Worm (Caenorhabditis elegans) whole organism, L2 larva: Measurements from ENCODE around the gene Y43B11AR.3.

Experiments used
- C34F6.9 ChIP-seq: fragments of 150-350 bp; optimal IDR thresholded peaks from 2 replicates; lab custom pipeline; 2014; ENCODE audit warnings: missing biosample characterization, missing genetic modification characterization
- F13H6.1 ChIP-seq: sonication (generic microtip); optimal IDR thresholded peaks from 2 replicates; lab custom pipeline; 2016; ENCODE audit warnings: missing genetic modification characterization, missing compliant biosample characterization
- R02D3.7 ChIP-seq: fragments of 150-350 bp; optimal IDR thresholded peaks from 2 replicates; lab custom pipeline; 2014; ENCODE audit warnings: missing biosample characterization, missing genetic modification characterization
- Y55F3AM.14 ChIP-seq: fragments of 200-800 bp; sonication (Bioruptor generic); optimal IDR thresholded peaks from 2 replicates; lab custom pipeline; 2018; ENCODE audit warnings: mild to moderate bottlenecking, missing genetic modification characterization, missing compliant biosample characterization
- alr-1 ChIP-seq: fragments of 150-350 bp; optimal IDR thresholded peaks from 2 replicates; lab custom pipeline; 2014; ENCODE audit warnings: missing biosample characterization, missing genetic modification characterization
- aly-2 ChIP-seq: fragments of 150-350 bp; optimal IDR thresholded peaks from 2 replicates; lab custom pipeline; 2014; ENCODE audit warnings: missing biosample characterization, missing genetic modification characterization
- blmp-1 ChIP-seq: sonication (generic microtip); optimal IDR thresholded peaks from 2 replicates; lab custom pipeline; 2017; ENCODE audit warnings: missing genetic modification characterization, mild to moderate bottlenecking, missing compliant biosample characterization, antibody characterized with exemption, moderate library complexity; ENCODE audit not compliant: insufficient read depth
- ceh-16 ChIP-seq: fragments of 150-350 bp; optimal IDR thresholded peaks from 2 replicates; lab custom pipeline; 2014; ENCODE audit warnings: missing biosample characterization, missing genetic modification characterization
- ceh-82 ChIP-seq: fragments of 150-350 bp; optimal IDR thresholded peaks from 2 replicates; lab custom pipeline; 2014; ENCODE audit warnings: missing biosample characterization, missing genetic modification characterization
- crh-2 ChIP-seq: sonication (generic microtip); optimal IDR thresholded peaks from 2 replicates; lab custom pipeline; 2017; ENCODE audit warnings: missing biosample characterization, missing genetic modification characterization
- dmd-4 ChIP-seq: sonication (generic microtip); optimal IDR thresholded peaks from 2 replicates; lab custom pipeline; 2017; ENCODE audit warnings: missing biosample characterization, missing genetic modification characterization
- egl-27 ChIP-seq: sonication (generic microtip); optimal IDR thresholded peaks from 3 replicates; lab custom pipeline; 2017; ENCODE audit warnings: missing biosample characterization, missing genetic modification reagents, missing genetic modification characterization
- elt-1 ChIP-seq: fragments of 150-350 bp; optimal IDR thresholded peaks from 2 replicates; lab custom pipeline; 2014; ENCODE audit warnings: missing biosample characterization, missing genetic modification characterization
- elt-3 ChIP-seq: sonication (generic microtip); optimal IDR thresholded peaks from 2 replicates; lab custom pipeline; 2017; ENCODE audit warnings: missing biosample characterization, missing genetic modification characterization
- fos-1 ChIP-seq: fragments of 150-350 bp; optimal IDR thresholded peaks from 2 replicates; lab custom pipeline; 2014; ENCODE audit warnings: missing biosample characterization, missing genetic modification characterization
- gmeb-1 ChIP-seq: fragments of 150-350 bp; optimal IDR thresholded peaks from 2 replicates; lab custom pipeline; 2014; ENCODE audit warnings: missing biosample characterization, missing genetic modification characterization
- lin-13 ChIP-seq: fragments of 150-350 bp; optimal IDR thresholded peaks from 2 replicates; lab custom pipeline; 2014; ENCODE audit warnings: missing biosample characterization, missing genetic modification reagents, missing genetic modification characterization
- lin-39 ChIP-seq: fragments of 150-350 bp; optimal IDR thresholded peaks from 2 replicates; lab custom pipeline; 2014; ENCODE audit warnings: missing biosample characterization, missing genetic modification reagents, missing genetic modification characterization
- lsy-2 ChIP-seq, 2 experiments: fragments of 150-350 bp in 1 of 2; sonication (generic microtip) in 1 of 2; optimal IDR thresholded peaks; 2 replicates each; lab custom pipeline; 2014 to 2017; ENCODE audit warnings: missing biosample characterization in 2 of 2, missing genetic modification characterization in 2 of 2
- mab-5 ChIP-seq: fragments of 150-350 bp; optimal IDR thresholded peaks from 2 replicates; lab custom pipeline; 2014; ENCODE audit warnings: missing biosample characterization, missing genetic modification characterization
- mdl-1 ChIP-seq, 2 experiments: fragments of 150-350 bp in 1 of 2; sonication (generic microtip) in 1 of 2; optimal IDR thresholded peaks; 2 replicates each; lab custom pipeline; 2017; ENCODE audit warnings: missing biosample characterization in 2 of 2, missing genetic modification characterization in 2 of 2
- nhr-10 ChIP-seq: sonication (generic microtip); optimal IDR thresholded peaks from 2 replicates; lab custom pipeline; 2017; ENCODE audit warnings: missing biosample characterization, missing genetic modification characterization
- nhr-11 ChIP-seq: fragments of 150-350 bp; optimal IDR thresholded peaks from 2 replicates; lab custom pipeline; 2014; ENCODE audit warnings: missing biosample characterization, missing genetic modification characterization
- nhr-129 ChIP-seq: fragments of 150-350 bp; optimal IDR thresholded peaks from 2 replicates; lab custom pipeline; 2014; ENCODE audit warnings: missing biosample characterization, missing genetic modification characterization
- nhr-21 ChIP-seq: fragments of 150-350 bp; optimal IDR thresholded peaks from 2 replicates; lab custom pipeline; 2014; ENCODE audit warnings: missing biosample characterization, missing genetic modification characterization
- nhr-237 ChIP-seq: fragments of 150-350 bp; optimal IDR thresholded peaks from 2 replicates; lab custom pipeline; 2014; ENCODE audit warnings: missing biosample characterization, missing genetic modification characterization
- nhr-25 ChIP-seq: fragments of 150-350 bp; sonication (generic microtip); optimal IDR thresholded peaks from 3 replicates; lab custom pipeline; 2014; ENCODE audit warnings: missing biosample characterization, missing genetic modification characterization
- nhr-6 ChIP-seq: fragments of 150-350 bp; optimal IDR thresholded peaks from 2 replicates; lab custom pipeline; 2014; ENCODE audit warnings: missing biosample characterization, missing genetic modification characterization
- nhr-77 ChIP-seq: fragments of 150-350 bp; optimal IDR thresholded peaks from 2 replicates; lab custom pipeline; 2014; ENCODE audit warnings: missing biosample characterization, missing genetic modification characterization
- peb-1 ChIP-seq: fragments of 150-350 bp; optimal IDR thresholded peaks from 2 replicates; lab custom pipeline; 2014; ENCODE audit warnings: missing biosample characterization, missing genetic modification characterization
- sem-4 ChIP-seq: fragments of 150-350 bp; optimal IDR thresholded peaks from 2 replicates; lab custom pipeline; 2014; ENCODE audit warnings: missing biosample characterization, missing genetic modification reagents, missing genetic modification characterization
- sma-9 ChIP-seq, 2 experiments: fragments of 150-350 bp in 1 of 2; sonication (generic microtip) in 1 of 2; optimal IDR thresholded peaks; 2 replicates each; lab custom pipeline; 2014 to 2016; ENCODE audit warnings: missing genetic modification characterization in 2 of 2, mild to moderate bottlenecking in 1 of 2, missing biosample characterization in 1 of 2, missing compliant biosample characterization in 1 of 2, missing genetic modification reagents in 1 of 2, moderate library complexity in 1 of 2
- unc-39 ChIP-seq: fragments of 150-350 bp; optimal IDR thresholded peaks from 2 replicates; lab custom pipeline; 2014; ENCODE audit warnings: missing biosample characterization, missing genetic modification characterization
- unc-55 ChIP-seq: fragments of 150-350 bp; sonication (generic microtip); optimal IDR thresholded peaks from 3 replicates; lab custom pipeline; 2014; ENCODE audit warnings: missing biosample characterization, missing genetic modification reagents, missing genetic modification characterization
- unc-62 ChIP-seq: fragments of 150-350 bp; optimal IDR thresholded peaks from 2 replicates; lab custom pipeline; 2014; ENCODE audit warnings: missing biosample characterization, missing genetic modification reagents, missing genetic modification characterization
- zag-1 ChIP-seq: fragments of 150-350 bp; optimal IDR thresholded peaks from 2 replicates; lab custom pipeline; 2014; ENCODE audit warnings: missing biosample characterization, missing genetic modification characterization
- ztf-1 ChIP-seq: fragments of 200-800 bp; sonication (Bioruptor generic); conservative IDR thresholded peaks from 2 replicates; pipeline ENCODE4 v1.3.6; 2022; ENCODE audit warnings: missing genetic modification characterization, missing compliant biosample characterization
- ztf-11 ChIP-seq: sonication (generic microtip); optimal IDR thresholded peaks from 2 replicates; lab custom pipeline; 2017; ENCODE audit warnings: missing biosample characterization, missing genetic modification characterization
- ztf-4 ChIP-seq: fragments of 150-350 bp; optimal IDR thresholded peaks from 2 replicates; lab custom pipeline; 2014; ENCODE audit warnings: missing biosample characterization, missing genetic modification characterization

Y43B11AR.3 gene

ce11 chrIV:7099377-7099776 is 15.9 kb upstream of the Y43B11AR.3 start:
- TF ChIP-seq F13H6.1 (tag; lab: Kevin White, UChicago) (peak; percentile 92), C34F6.9 (peak; percentile 40), fos-1 (tag; lab: Kevin White, UChicago) (peak; percentile 12), nhr-129 (tag; lab: Kevin White, UChicago) (peak; percentile 60), sma-9 (GFP tag; optimal IDR thresholded peaks at IDR 0.05; lab: Kevin White, UChicago) (peak; percentile 71), sma-9 (tag; optimal IDR thresholded peaks at IDR 0.05; lab: Kevin White, UChicago) (no peak), egl-27 (tag; lab: Kevin White, UChicago) (no peak), R02D3.7 (tag; lab: Kevin White, UChicago) (no peak), lsy-2 (tag; optimal IDR thresholded peaks at IDR 0.05; lab: Kevin White, UChicago) (peak in 1 of 2 experiments; percentile 53)
- TF ChIP-seq, all 48 proteins: peak for 6

DNA sequence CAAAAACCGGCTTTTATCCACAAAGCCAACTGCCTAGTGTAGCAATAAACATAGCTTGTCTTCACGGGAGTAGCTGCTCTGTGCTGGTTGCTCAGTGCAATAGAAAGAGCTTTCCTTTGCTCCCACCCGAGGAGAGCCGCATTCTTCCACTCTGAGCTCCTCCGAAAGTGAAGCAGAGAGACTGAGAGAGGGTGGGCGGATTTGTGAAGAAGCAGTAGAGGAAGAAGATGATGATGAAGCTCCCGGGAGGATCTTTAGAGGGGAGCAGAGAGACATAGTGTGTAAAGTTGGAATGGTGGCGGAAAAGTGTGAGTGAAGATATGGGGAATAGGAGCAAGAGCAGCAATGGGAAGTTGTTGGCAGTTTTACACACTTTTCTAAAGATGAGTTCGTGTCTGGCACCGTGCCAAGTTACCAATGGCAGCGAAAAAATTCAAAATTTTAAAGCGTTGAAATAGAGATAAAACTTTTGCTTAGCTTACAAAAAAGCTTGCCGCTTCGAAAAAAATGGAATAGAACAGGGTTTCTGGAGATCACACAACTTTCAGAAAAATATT is 15.1 kb upstream of the Y43B11AR.3 start, which contains the start of gene ZC477.4:
Gene ZC477.4 (minus strand): TSS at position 276 of the 557 bp plus-strand sequence.
- TF ChIP-seq C34F6.9: peak; percentile 41
- TF ChIP-seq F13H6.1 (tag; lab: Kevin White, UChicago): peak; percentile 74
- TF ChIP-seq sma-9 (GFP tag; optimal IDR thresholded peaks at IDR 0.05; lab: Kevin White, UChicago): peak; percentile 48
- TF ChIP-seq sma-9 (tag; optimal IDR thresholded peaks at IDR 0.05; lab: Kevin White, UChicago): no peak
- no peak for TF ChIP-seq elt-3
- TF ChIP-seq R02D3.7 (tag; lab: Kevin White, UChicago): no peak
- peak; percentile 67 for TF ChIP-seq nhr-129 (tag; lab: Kevin White, UChicago)

DNA sequence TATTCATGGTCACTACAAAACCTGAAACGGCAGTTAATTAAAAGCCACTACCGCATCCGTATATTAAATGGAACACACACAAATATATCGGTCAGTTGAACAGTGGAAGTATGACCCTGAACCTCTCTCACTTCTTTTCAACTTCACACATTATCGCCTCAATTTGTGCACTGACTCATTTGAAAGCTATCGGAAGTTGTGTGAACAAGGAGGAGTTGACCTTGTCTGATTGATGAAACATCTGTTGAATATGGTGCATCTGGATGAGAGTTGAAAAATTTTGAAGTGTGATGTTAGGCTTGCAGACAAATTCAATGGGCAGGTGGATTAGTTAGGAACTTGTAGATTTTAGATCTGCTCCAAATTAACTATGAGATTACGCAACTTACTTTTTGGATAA is 13.9 kb upstream of the Y43B11AR.3 start:
- TF ChIP-seq sem-4 (tag; lab: Kevin White, UChicago): no peak
- TF ChIP-seq nhr-6: no peak
- no peak for TF ChIP-seq C34F6.9
- no peak for TF ChIP-seq ztf-1 (GFP tag; lab: Robert Waterston, UW)
- no peak for TF ChIP-seq ceh-82 (tag; lab: Kevin White, UChicago)
- no peak for TF ChIP-seq Y55F3AM.14 (GFP tag; lab: Kevin White, UChicago)
- no peak for TF ChIP-seq gmeb-1 (tag; lab: Kevin White, UChicago)
- no peak for TF ChIP-seq unc-39 (tag; lab: Kevin White, UChicago)
- TF ChIP-seq alr-1 (tag; lab: Kevin White, UChicago): no peak
- no peak for TF ChIP-seq aly-2 (tag; lab: Kevin White, UChicago)
- TF ChIP-seq dmd-4 (tag; lab: Kevin White, UChicago): no peak
- TF ChIP-seq mab-5 (tag; lab: Kevin White, UChicago): no peak
- TF ChIP-seq nhr-237: no peak

- no peak for TF ChIP-seq aly-2 (tag; lab: Kevin White, UChicago)
- TF ChIP-seq nhr-21 (tag; lab: Kevin White, UChicago): no peak
- peak; percentile 72 for TF ChIP-seq sma-9 (GFP tag; optimal IDR thresholded peaks at IDR 0.05; lab: Kevin White, UChicago)
- no peak for TF ChIP-seq sma-9 (tag; optimal IDR thresholded peaks at IDR 0.05; lab: Kevin White, UChicago)
- TF ChIP-seq elt-1: no peak
- no peak for TF ChIP-seq nhr-6
- no peak for TF ChIP-seq ztf-11 (tag; lab: Kevin White, UChicago)
Observed at ce11 chrIV:7096097-7096496, 12.6 kb upstream of the Y43B11AR.3 start.

ce11 chrIV:7095396-7095964 is 12.0 kb upstream of the Y43B11AR.3 start:
- TF ChIP-seq dmd-4 (tag; lab: Kevin White, UChicago) (no peak), lin-39 (no peak), alr-1 (tag; lab: Kevin White, UChicago) (no peak), ztf-4 (tag; lab: Kevin White, UChicago) (no peak), fos-1 (tag; lab: Kevin White, UChicago) (no peak), crh-2 (tag; lab: Kevin White, UChicago) (no peak), peb-1 (tag; lab: Kevin White, UChicago) (no peak), unc-62 (GFP tag; lab: Kevin White, UChicago) (no peak), blmp-1 (tag; lab: Kevin White, UChicago) (peak; percentile 27), sma-9 (GFP tag; optimal IDR thresholded peaks at IDR 0.05; lab: Kevin White, UChicago) (peak; percentile 28), sma-9 (tag; optimal IDR thresholded peaks at IDR 0.05; lab: Kevin White, UChicago) (no peak), zag-1 (tag; lab: Kevin White, UChicago) (no peak), mdl-1 (tag; optimal IDR thresholded peaks at IDR 0.05; lab: Kevin White, UChicago) (no peak), F13H6.1 (tag; lab: Kevin White, UChicago) (peak; percentile 49), ztf-1 (GFP tag; lab: Robert Waterston, UW) (no peak), nhr-77 (tag; lab: Kevin White, UChicago) (no peak), ceh-16 (tag; lab: Kevin White, UChicago) (no peak), elt-1 (no peak), elt-3 (no peak), Y55F3AM.14 (GFP tag; lab: Kevin White, UChicago) (no peak), ztf-11 (tag; lab: Kevin White, UChicago) (no peak), unc-55 (no peak), nhr-129 (tag; lab: Kevin White, UChicago) (peak; percentile 25), nhr-25 (tag; lab: Kevin White, UChicago) (no peak), C34F6.9 (peak; percentile 31), nhr-237 (no peak), gmeb-1 (tag; lab: Kevin White, UChicago) (no peak), aly-2 (tag; lab: Kevin White, UChicago) (no peak), lin-13 (GFP tag; lab: Kevin White, UChicago) (no peak), mab-5 (tag; lab: Kevin White, UChicago) (no peak), nhr-10 (tag; lab: Kevin White, UChicago) (no peak), nhr-6 (no peak), lsy-2 (tag; optimal IDR thresholded peaks at IDR 0.05; lab: Kevin White, UChicago) (peak in 1 of 2 experiments; percentile 15), nhr-11 (no peak)
